Fruit fly (Drosophila melanogaster) whole organism, pupa: Measurements from ENCODE around the gene CG31249.

Source experiments
- CG12605 ChIP-seq: fragments of 200-800 bp; sonication (Bioruptor generic); IDR thresholded peaks from 2 replicates; pipeline ENCODE4 v1.3.6; 2022; ENCODE audit warnings: missing biosample characterization, missing genetic modification characterization
- CG13204 ChIP-seq: fragments of 200-800 bp; sonication (Bioruptor generic); optimal IDR thresholded peaks from 2 replicates; lab custom pipeline; 2018; ENCODE audit warnings: missing biosample characterization, mild to moderate bottlenecking, missing genetic modification characterization, moderate library complexity
- CG14655 ChIP-seq: fragments of 200-800 bp; sonication (Bioruptor generic); optimal IDR thresholded peaks from 3 replicates; lab custom pipeline; 2017; ENCODE audit warnings: mild to moderate bottlenecking, missing biosample characterization, missing genetic modification reagents, missing genetic modification characterization
- CG15710 ChIP-seq: fragments of 200-800 bp; sonication (Bioruptor generic); optimal IDR thresholded peaks from 2 replicates; lab custom pipeline; 2018; ENCODE audit warnings: missing biosample characterization, mild to moderate bottlenecking, missing genetic modification characterization, moderate library complexity
- CG17806 ChIP-seq: fragments of 200-800 bp; sonication (Bioruptor generic); optimal IDR thresholded peaks from 2 replicates; lab custom pipeline; 2018; ENCODE audit warnings: missing biosample characterization, mild to moderate bottlenecking, missing genetic modification characterization, moderate library complexity
- CG32121 ChIP-seq: fragments of 200-800 bp; sonication (Bioruptor generic); IDR thresholded peaks from 2 replicates; pipeline ENCODE4 v1.3.6; 2022; ENCODE audit warnings: missing biosample characterization, missing genetic modification characterization
- CG34367 ChIP-seq: fragments of 200-800 bp; sonication (Bioruptor generic); optimal IDR thresholded peaks from 2 replicates; lab custom pipeline; 2018; ENCODE audit warnings: missing biosample characterization, mild to moderate bottlenecking, missing genetic modification characterization
- CG4496 ChIP-seq: fragments of 200-800 bp; sonication (Bioruptor generic); IDR thresholded peaks from 3 replicates; pipeline ENCODE4 v1.3.6; 2022; ENCODE audit warnings: missing biosample characterization, missing genetic modification characterization
- CG8159 ChIP-seq: fragments of 200-800 bp; sonication (Bioruptor generic); optimal IDR thresholded peaks from 3 replicates; lab custom pipeline; 2018; ENCODE audit warnings: missing biosample characterization, mild to moderate bottlenecking, missing genetic modification characterization, moderate library complexity
- CG8301 ChIP-seq: fragments of 200-800 bp; sonication (Bioruptor generic); optimal IDR thresholded peaks from 2 replicates; lab custom pipeline; 2018; ENCODE audit warnings: missing biosample characterization, mild to moderate bottlenecking, missing genetic modification characterization
- CG9948 ChIP-seq: fragments of 200-800 bp; sonication (Bioruptor generic); optimal IDR thresholded peaks from 2 replicates; lab custom pipeline; 2018; ENCODE audit warnings: missing biosample characterization, mild to moderate bottlenecking, missing genetic modification characterization, moderate library complexity
- D1 ChIP-seq: fragments of 200-800 bp; sonication (Bioruptor generic); optimal IDR thresholded peaks from 2 replicates; lab custom pipeline; 2018; ENCODE audit warnings: missing biosample characterization, mild to moderate bottlenecking, missing genetic modification characterization, moderate library complexity
- EcR ChIP-seq: fragments of 200-800 bp; sonication (Bioruptor generic); optimal IDR thresholded peaks from 3 replicates; lab custom pipeline; 2019; ENCODE audit warnings: missing biosample characterization, missing genetic modification characterization, mild to moderate bottlenecking, moderate library complexity, missing genetic modification reagents
- Ets98B ChIP-seq: fragments of 200-800 bp; sonication (Bioruptor generic); IDR thresholded peaks from 2 replicates; pipeline ENCODE4 v1.3.6; 2022; ENCODE audit warnings: missing biosample characterization, missing genetic modification characterization
- Pif1A ChIP-seq: fragments of 200-800 bp; sonication (Bioruptor generic); optimal IDR thresholded peaks from 3 replicates; lab custom pipeline; 2016; ENCODE audit warnings: missing biosample characterization, missing genetic modification characterization
- Pif1B ChIP-seq: fragments of 200-800 bp; sonication (Bioruptor generic); optimal IDR thresholded peaks from 3 replicates; lab custom pipeline; 2016; ENCODE audit warnings: missing biosample characterization, missing genetic modification characterization
- Snoo ChIP-seq: fragments of 200-800 bp; sonication (Bioruptor generic); optimal IDR thresholded peaks from 3 replicates; lab custom pipeline; 2017; ENCODE audit warnings: missing biosample characterization, mild to moderate bottlenecking, missing genetic modification characterization, inconsistent platforms
- fd96Ca ChIP-seq: fragments of 200-800 bp; sonication (Bioruptor generic); IDR thresholded peaks from 3 replicates; pipeline ENCODE4 v1.3.6; 2022; ENCODE audit warnings: missing biosample characterization, missing genetic modification characterization
- gl ChIP-seq: fragments of 200-800 bp; sonication (Bioruptor generic); optimal IDR thresholded peaks from 2 replicates; lab custom pipeline; 2018; ENCODE audit warnings: missing biosample characterization, mild to moderate bottlenecking, missing genetic modification characterization
- rn ChIP-seq: fragments of 200-800 bp; sonication (Bioruptor generic); IDR thresholded peaks from 2 replicates; pipeline ENCODE4 v1.3.6; 2022; ENCODE audit warnings: missing biosample characterization, missing genetic modification characterization

CG31249 gene

DNA sequence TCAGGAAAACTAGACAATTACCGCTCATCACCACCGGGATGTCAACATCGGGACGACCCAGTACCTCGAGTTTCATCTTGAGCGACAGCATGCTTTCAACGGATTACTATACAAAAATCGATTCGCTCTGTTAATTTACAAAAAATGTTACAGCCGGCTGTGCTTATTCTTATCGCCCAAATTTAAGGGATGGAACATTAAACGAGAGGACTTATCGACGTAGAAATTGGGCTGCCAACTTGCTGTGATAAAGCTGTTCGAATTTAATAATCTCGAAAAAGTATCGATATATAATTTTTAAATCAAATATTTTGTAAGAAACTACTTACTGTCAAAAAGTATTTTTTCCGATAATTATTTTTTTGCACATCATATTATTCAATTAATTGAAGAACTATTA is at the start of gene CG31249:
Gene CG31249, minus strand, starts transcription at position 197 of the 400 bp plus-strand sequence.
- TF ChIP-seq CG17806: no peak
- TF ChIP-seq CG32121: no peak
- TF ChIP-seq CG34367: no peak
- TF ChIP-seq fd96Ca (GFP tag; lab: Robert Waterston, UW): no peak
- TF ChIP-seq CG14655 (GFP tag; lab: Kevin White, UChicago): no peak
- TF ChIP-seq CG8159: no peak
- no peak for TF ChIP-seq EcR (GFP tag; lab: Kevin White, UChicago)
- TF ChIP-seq CG4496 (GFP tag; lab: Robert Waterston, UW): no peak
- no peak for TF ChIP-seq Ets98B (GFP tag; lab: Robert Waterston, UW)
- no peak for TF ChIP-seq D1 (tag; lab: Kevin White, UChicago)

DNA sequence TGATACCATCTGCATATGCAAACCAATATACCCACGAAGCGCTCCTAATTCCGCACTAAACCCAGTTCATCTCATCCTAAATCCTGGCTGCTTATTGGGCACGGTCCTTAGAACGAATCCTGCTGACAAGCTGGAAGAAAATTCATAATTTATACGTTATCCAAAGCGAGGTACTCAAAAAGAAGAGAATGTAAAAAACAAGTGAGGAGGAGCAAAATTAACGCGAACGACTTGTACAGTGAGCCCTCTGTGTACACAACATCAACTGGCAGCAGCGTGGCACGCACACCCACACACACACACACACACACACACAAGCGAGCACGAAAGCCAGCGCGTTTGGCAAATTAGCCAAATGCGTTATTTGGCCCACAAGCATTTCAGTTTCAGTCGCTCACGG is 49.4 kb upstream of the CG31249 start, which contains the start of gene TyrRII:
Gene TyrRII, plus strand, starts transcription at position 301 of the 400 bp plus-strand sequence.
- no peak for TF ChIP-seq Pif1A (GFP tag; lab: Kevin White, UChicago)
- TF ChIP-seq EcR (GFP tag; lab: Kevin White, UChicago): no peak
- TF ChIP-seq D1 (tag; lab: Kevin White, UChicago): no peak
- no peak for TF ChIP-seq CG14655 (GFP tag; lab: Kevin White, UChicago)
- no peak for TF ChIP-seq CG8301 (tag; lab: Kevin White, UChicago)
- TF ChIP-seq CG8159: no peak
- no peak for TF ChIP-seq CG12605
- TF ChIP-seq, all 21 proteins: peak for 0

DNA sequence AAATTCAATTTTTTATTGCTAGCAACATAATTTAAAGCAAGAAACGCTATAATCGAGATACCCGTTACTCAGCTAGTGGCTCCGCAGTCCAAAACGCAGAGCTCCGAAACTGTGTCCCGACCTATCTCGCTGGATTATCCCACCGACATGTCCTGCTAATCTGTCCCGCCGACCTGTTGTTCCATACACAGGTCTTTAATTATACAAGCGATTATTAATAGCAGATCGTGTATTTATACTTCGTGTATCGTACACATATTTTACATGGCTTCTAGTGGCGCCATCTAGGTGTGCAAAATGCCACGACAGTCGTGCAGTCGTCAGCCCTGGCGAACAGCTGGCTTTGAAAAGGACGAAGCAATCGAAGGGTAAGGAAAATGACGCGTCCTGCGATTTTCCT is 46.4 kb upstream of the CG31249 start, which contains the start of gene CG14321:
Gene CG14321, plus strand, starts transcription at position 338 of the 400 bp plus-strand sequence.
- no peak for TF ChIP-seq Ets98B (GFP tag; lab: Robert Waterston, UW)
- no peak for TF ChIP-seq Snoo
- TF ChIP-seq CG32121: no peak
- no peak for TF ChIP-seq rn (GFP tag; lab: Robert Waterston, UW)
- no peak for TF ChIP-seq EcR (GFP tag; lab: Kevin White, UChicago)
- TF ChIP-seq CG8159: no peak
- TF ChIP-seq Pif1A (GFP tag; lab: Kevin White, UChicago): no peak

DNA sequence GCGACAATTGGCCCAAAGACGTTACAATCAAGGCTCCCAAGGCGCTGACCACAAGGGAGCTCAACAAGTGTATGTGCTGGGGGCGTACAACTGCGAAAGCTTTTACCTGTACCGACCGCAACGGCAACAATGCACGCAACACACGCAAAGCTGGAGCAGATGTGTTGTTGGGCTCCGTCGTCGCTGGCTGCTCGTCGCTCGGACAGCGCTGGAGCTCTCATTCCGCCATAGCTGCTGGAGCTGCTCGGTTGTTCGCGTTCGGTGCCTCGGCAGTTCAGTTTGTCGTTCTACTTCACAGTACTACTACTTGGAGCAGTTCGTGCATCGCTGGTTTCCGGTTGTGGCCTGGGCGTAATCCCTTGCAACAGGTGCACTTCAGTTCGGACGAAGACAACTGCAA is 38.7 kb upstream of the CG31249 start, which contains the start of gene Lgr1:
Gene Lgr1, plus strand, starts transcription at position 220 of the 400 bp plus-strand sequence.
- no peak for TF ChIP-seq CG32121
- peak; percentile 66 for TF ChIP-seq CG4496 (GFP tag; lab: Robert Waterston, UW)
- TF ChIP-seq Snoo: no peak

DNA sequence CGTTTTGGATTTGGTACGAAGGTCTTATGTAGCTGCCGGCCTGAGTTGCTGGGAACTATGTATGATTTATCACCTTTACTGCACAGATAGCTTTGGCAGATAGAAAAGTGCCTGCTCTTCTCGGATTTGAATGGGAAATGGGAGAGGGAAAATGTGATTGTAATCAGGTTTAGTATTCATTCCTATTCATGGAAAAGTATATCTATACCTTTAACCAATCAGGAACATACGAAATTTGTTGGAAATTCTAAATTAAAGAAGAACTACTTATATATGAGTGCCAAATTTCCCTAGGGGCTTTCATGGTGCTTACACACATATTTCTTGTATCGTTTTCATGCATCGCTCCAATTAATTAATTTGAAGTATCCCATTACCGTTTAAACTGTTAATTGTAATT is 38.1 kb upstream of the CG31249 start, which contains the start of gene Atg8b:
Gene Atg8b, minus strand, starts transcription at position 101 of the 400 bp plus-strand sequence.
- TF ChIP-seq CG8301 (tag; lab: Kevin White, UChicago) (no peak), Pif1B (GFP tag; lab: Kevin White, UChicago) (no peak), Pif1A (GFP tag; lab: Kevin White, UChicago) (no peak), CG13204 (GFP tag; lab: Kevin White, UChicago) (no peak), CG17806 (no peak)

dm6 chr3R:17718760-17719625 is 32.1 kb upstream of the CG31249 start, which contains the start of gene Pxt:
TSS of gene Pxt (plus strand) at chr3R:17719454.
- TF ChIP-seq CG12605 (no peak), D1 (tag; lab: Kevin White, UChicago) (peak; percentile 60), Pif1B (GFP tag; lab: Kevin White, UChicago) (peak; percentile 17), CG8159 (no peak)
- TF ChIP-seq, all 21 proteins: peak for 2

dm6 chr3R:17718051-17718693 is 31.3 kb upstream of the CG31249 start, which contains the start of gene osa:
TSS of gene osa (minus strand) at chr3R:17718350.
- TF ChIP-seq EcR (GFP tag; lab: Kevin White, UChicago) (peak; percentile 3), Pif1B (GFP tag; lab: Kevin White, UChicago) (peak; percentile 50), Pif1A (GFP tag; lab: Kevin White, UChicago) (no peak)

dm6 chr3R:17716858-17717596 is 30.2 kb upstream of the CG31249 start:
- TF ChIP-seq CG8159: peak; percentile 31
- TF ChIP-seq CG13204 (GFP tag; lab: Kevin White, UChicago): peak; percentile 72
- TF ChIP-seq EcR (GFP tag; lab: Kevin White, UChicago): peak; percentile 73
- TF ChIP-seq Pif1B (GFP tag; lab: Kevin White, UChicago): peak; percentile 48
- TF ChIP-seq CG9948 (tag; lab: Kevin White, UChicago): no peak
- no peak for TF ChIP-seq gl (tag; lab: Kevin White, UChicago)
- peak; percentile 3 for TF ChIP-seq CG8301 (tag; lab: Kevin White, UChicago)
- TF ChIP-seq Snoo: peak; percentile 24
- TF ChIP-seq Pif1A (GFP tag; lab: Kevin White, UChicago): peak; percentile 33
- peak; percentile 17 for TF ChIP-seq CG15710 (tag; lab: Kevin White, UChicago)
- TF ChIP-seq CG32121: no peak
